Worm (Caenorhabditis elegans) whole organism, L4 larva: Measurements from ENCODE around the gene cyn-12.

ENCODE experiments used
- F37D6.2 ChIP-seq: sonication (generic microtip); optimal IDR thresholded peaks from 2 replicates; lab custom pipeline; 2016; ENCODE audit warnings: mild to moderate bottlenecking, missing genetic modification characterization, missing compliant biosample characterization
- F44E2.7 ChIP-seq: fragments of 200-800 bp; sonication (Bioruptor generic); IDR thresholded peaks from 2 replicates; pipeline ENCODE4 v2.1.2; 2022; ENCODE audit warnings: missing genetic modification characterization, missing compliant biosample characterization
- F49E8.2 ChIP-seq: sonication (generic microtip); optimal IDR thresholded peaks from 2 replicates; lab custom pipeline; 2016; ENCODE audit warnings: missing compliant biosample characterization, mild to moderate bottlenecking, missing genetic modification characterization, borderline replicate concordance
- R02D3.7 ChIP-seq: fragments of 150-350 bp; sonication (generic microtip); optimal IDR thresholded peaks from 3 replicates; lab custom pipeline; 2014; ENCODE audit warnings: missing biosample characterization, missing genetic modification characterization
- T20F7.1 ChIP-seq: fragments of 200-800 bp; sonication (Bioruptor generic); optimal IDR thresholded peaks from 2 replicates; lab custom pipeline; 2018; ENCODE audit warnings: mild to moderate bottlenecking, missing genetic modification characterization, missing compliant biosample characterization
- Y105C5A.15 ChIP-seq: fragments of 200-800 bp; sonication (Bioruptor generic); IDR thresholded peaks from 2 replicates; pipeline ENCODE4 v1.3.6; 2022; ENCODE audit warnings: missing genetic modification characterization, missing compliant biosample characterization
- ZK337.2 ChIP-seq: fragments of 200-800 bp; sonication (Bioruptor generic); IDR thresholded peaks from 2 replicates; pipeline ENCODE4 v1.3.6; 2022; ENCODE audit warnings: missing genetic modification reagents, missing genetic modification characterization, missing compliant biosample characterization
- aha-1 ChIP-seq: fragments of 150-350 bp; peaks from one replicate; lab custom pipeline; 2014; ENCODE audit warnings: missing biosample characterization, missing genetic modification characterization
- aly-2 ChIP-seq: sonication (generic microtip); optimal IDR thresholded peaks from 2 replicates; lab custom pipeline; 2018; ENCODE audit warnings: missing biosample characterization, missing genetic modification characterization
- attf-4 ChIP-seq: sonication (generic microtip); optimal IDR thresholded peaks from 3 replicates; lab custom pipeline; 2017; ENCODE audit warnings: missing biosample characterization, missing genetic modification characterization
- ceh-44 ChIP-seq: fragments of 200-800 bp; sonication (Bioruptor generic); IDR thresholded peaks from 2 replicates; pipeline ENCODE4 v1.3.6; 2022; ENCODE audit warnings: missing genetic modification reagents, missing genetic modification characterization, missing compliant biosample characterization
- ctbp-1 ChIP-seq: fragments of 200-800 bp; sonication (Bioruptor generic); IDR thresholded peaks from 2 replicates; pipeline ENCODE4 v1.3.6; 2022; ENCODE audit warnings: missing genetic modification reagents, missing genetic modification characterization, missing compliant biosample characterization
- daf-16 ChIP-seq, 3 experiments: sonication (generic microtip); optimal IDR thresholded peaks; 2 replicates each; lab custom pipeline; 2016 to 2017; ENCODE audit warnings: missing genetic modification characterization in 3 of 3, missing genetic modification reagents in 3 of 3, mild to moderate bottlenecking in 2 of 3, missing compliant biosample characterization in 2 of 3, missing biosample characterization in 1 of 3, moderate library complexity in 1 of 3
- dmd-8 ChIP-seq: fragments of 200-800 bp; sonication (Bioruptor generic); IDR thresholded peaks from 2 replicates; pipeline ENCODE4 v1.3.6; 2022; ENCODE audit warnings: missing genetic modification characterization, missing compliant biosample characterization
- dmd-9 ChIP-seq: fragments of 200-800 bp; sonication (Bioruptor generic); IDR thresholded peaks from 2 replicates; pipeline ENCODE4 v1.3.6; 2022; ENCODE audit warnings: missing genetic modification reagents, missing genetic modification characterization, missing compliant biosample characterization
- dpl-1 ChIP-seq: fragments of 150-350 bp; optimal IDR thresholded peaks from 2 replicates; lab custom pipeline; 2014; ENCODE audit warnings: missing biosample characterization, missing genetic modification reagents, missing genetic modification characterization
- duxl-1 ChIP-seq: sonication (generic microtip); optimal IDR thresholded peaks from 2 replicates; lab custom pipeline; 2016; ENCODE audit warnings: mild to moderate bottlenecking, missing genetic modification characterization, moderate library complexity, missing compliant biosample characterization; ENCODE audit not compliant: poor library complexity
- dve-1 ChIP-seq: sonication (generic microtip); optimal IDR thresholded peaks from 2 replicates; lab custom pipeline; 2017; ENCODE audit warnings: antibody characterized with exemption, mild to moderate bottlenecking, missing genetic modification characterization, missing compliant biosample characterization; ENCODE audit not compliant: insufficient read depth
- egl-43 ChIP-seq: fragments of 200-800 bp; sonication (Bioruptor generic); IDR thresholded peaks from 2 replicates; pipeline ENCODE4 v1.3.6; 2022; ENCODE audit warnings: missing genetic modification reagents, missing genetic modification characterization, missing compliant biosample characterization
- hlh-30 ChIP-seq: sonication (generic microtip); optimal IDR thresholded peaks from 2 replicates; lab custom pipeline; 2017; ENCODE audit warnings: antibody characterized with exemption, mild to moderate bottlenecking, missing genetic modification characterization, missing compliant biosample characterization; ENCODE audit not compliant: insufficient read depth
- jun-1 ChIP-seq: fragments of 150-350 bp; optimal IDR thresholded peaks from 2 replicates; lab custom pipeline; 2014; ENCODE audit warnings: missing biosample characterization, missing genetic modification reagents, missing genetic modification characterization
- lim-7 ChIP-seq: fragments of 200-800 bp; sonication (Bioruptor generic); IDR thresholded peaks from 2 replicates; pipeline ENCODE4 v1.3.6; 2022; ENCODE audit warnings: missing genetic modification characterization, missing compliant biosample characterization
- lin-15B ChIP-seq: fragments of 150-350 bp; sonication (generic microtip); optimal IDR thresholded peaks from 3 replicates; lab custom pipeline; 2014; ENCODE audit warnings: missing biosample characterization, missing genetic modification characterization
- lsy-2 ChIP-seq, 2 experiments: fragments of 150-350 bp in 1 of 2; sonication (generic microtip) in 1 of 2; optimal IDR thresholded peaks; 2 replicates each; lab custom pipeline; 2014 to 2017; ENCODE audit warnings: missing biosample characterization in 2 of 2, missing genetic modification characterization in 2 of 2
- madf-5 ChIP-seq, 2 experiments: fragments of 200-800 bp; sonication (Bioruptor generic); IDR thresholded peaks; 2 replicates each; pipeline ENCODE4 v1.3.6; 2022; ENCODE audit warnings: missing compliant biosample characterization in 2 of 2, missing genetic modification characterization in 2 of 2
- mdl-1 ChIP-seq, 2 experiments: fragments of 150-350 bp in 1 of 2; sonication (generic microtip) in 1 of 2; optimal IDR thresholded peaks; 2 replicates each; lab custom pipeline; 2014 to 2017; ENCODE audit warnings: missing biosample characterization in 2 of 2, missing genetic modification characterization in 2 of 2
- nhr-10 ChIP-seq: fragments of 150-350 bp; optimal IDR thresholded peaks from 2 replicates; lab custom pipeline; 2014; ENCODE audit warnings: missing biosample characterization, missing genetic modification characterization
- nhr-77 ChIP-seq: fragments of 150-350 bp; optimal IDR thresholded peaks from 2 replicates; lab custom pipeline; 2014; ENCODE audit warnings: missing biosample characterization, missing genetic modification characterization
- pha-4 ChIP-seq, 2 experiments: fragments of 150-350 bp in 1 of 2; fragments of 200-800 bp in 1 of 2; sonication (Bioruptor generic) in 1 of 2; IDR thresholded peaks in 1 of 2; optimal IDR thresholded peaks in 1 of 2; 2 replicates each; pipeline versions ENCODE4 v1.3.6 to Lab custom; 2014 to 2022; ENCODE audit warnings: missing genetic modification characterization in 2 of 2, missing genetic modification reagents in 2 of 2, missing biosample characterization in 1 of 2, missing compliant biosample characterization in 1 of 2
- pqm-1 ChIP-seq: sonication (generic microtip); optimal IDR thresholded peaks from 2 replicates; lab custom pipeline; 2017; ENCODE audit warnings: missing biosample characterization, missing genetic modification characterization
- set-16 ChIP-seq: fragments of 200-800 bp; sonication (Bioruptor generic); IDR thresholded peaks from 2 replicates; pipeline ENCODE4 v1.3.6; 2022; ENCODE audit warnings: missing genetic modification reagents, missing genetic modification characterization, missing compliant biosample characterization
- skn-1 ChIP-seq: fragments of 150-350 bp; optimal IDR thresholded peaks from 2 replicates; lab custom pipeline; 2014; ENCODE audit warnings: missing biosample characterization, missing genetic modification characterization
- tra-1 ChIP-seq: fragments of 200-800 bp; sonication (Bioruptor generic); IDR thresholded peaks from 2 replicates; pipeline ENCODE4 v1.3.6; 2022; ENCODE audit warnings: missing genetic modification reagents, missing genetic modification characterization, missing compliant biosample characterization
- unc-130 ChIP-seq: sonication (generic microtip); optimal IDR thresholded peaks from 2 replicates; lab custom pipeline; 2016; ENCODE audit warnings: missing genetic modification reagents, missing genetic modification characterization, missing compliant biosample characterization
- unc-39 ChIP-seq: sonication (generic microtip); optimal IDR thresholded peaks from 2 replicates; lab custom pipeline; 2017; ENCODE audit warnings: missing biosample characterization, missing genetic modification characterization
- unc-62 ChIP-seq, 3 experiments: fragments of 150-350 bp in 1 of 3; sonication (generic microtip); optimal IDR thresholded peaks in 2 of 3; peaks in 1 of 3; 1 replicate in 1 of 3; 2 replicates in 2 of 3; lab custom pipeline; 2014 to 2017; ENCODE audit warnings: missing biosample characterization in 3 of 3, missing genetic modification characterization in 3 of 3, missing genetic modification reagents in 3 of 3, missing genotype in 1 of 3
- zag-1 ChIP-seq: fragments of 150-350 bp; optimal IDR thresholded peaks from 2 replicates; lab custom pipeline; 2014; ENCODE audit warnings: missing biosample characterization, missing genetic modification characterization

The cyn-12 gene

ce11 chrIV:7171222-7171621, 38.2 kb upstream of the cyn-12 start, which contains the start of gene str-220:
TSS of gene str-220 (minus strand) at chrIV:7171322.
- TF ChIP-seq F44E2.7 (GFP tag; lab: Robert Waterston, UW) (no peak), mdl-1 (tag; optimal IDR thresholded peaks at IDR 0.05; lab: Kevin White, UChicago) (no peak), nhr-10 (tag; lab: Kevin White, UChicago) (no peak), ZK337.2 (no peak), zag-1 (no peak), skn-1 (tag; lab: Kevin White, UChicago) (no peak), Y105C5A.15 (GFP tag; lab: Robert Waterston, UW) (no peak), dmd-8 (no peak), tra-1 (GFP tag; lab: Robert Waterston, UW) (no peak), F37D6.2 (tag; lab: Kevin White, UChicago) (no peak), lim-7 (GFP tag; lab: Robert Waterston, UW) (no peak), unc-39 (tag; lab: Kevin White, UChicago) (no peak), jun-1 (no peak), ctbp-1 (GFP tag; lab: Robert Waterston, UW) (no peak), egl-43 (GFP tag; lab: Robert Waterston, UW) (no peak), set-16 (GFP tag; lab: Robert Waterston, UW) (no peak), nhr-77 (tag; lab: Kevin White, UChicago) (no peak), attf-4 (no peak), aly-2 (no peak), madf-5 (GFP tag; IDR thresholded peaks at IDR 0.05; lab: Robert Waterston, UW) (no peak)

- TF ChIP-seq ceh-44 (GFP tag; lab: Robert Waterston, UW): no peak
- no peak for TF ChIP-seq zag-1
- peak; percentile 45 for TF ChIP-seq dve-1
- peak; percentile 21 for TF ChIP-seq T20F7.1
- TF ChIP-seq mdl-1 (tag; optimal IDR thresholded peaks at IDR 0.05; lab: Kevin White, UChicago): peak in 1 of 2 experiments; percentile 54
- no peak for TF ChIP-seq pha-4 (GFP tag; IDR thresholded peaks at IDR 0.05; lab: Robert Waterston, UW)
- TF ChIP-seq pha-4 (tag; optimal IDR thresholded peaks at IDR 0.05; lab: Kevin White, UChicago): no peak
- peak; percentile 29 for TF ChIP-seq aha-1
- TF ChIP-seq duxl-1 (tag; lab: Kevin White, UChicago): no peak
- TF ChIP-seq unc-130 (GFP tag; lab: Kevin White, UChicago): no peak
- TF ChIP-seq dpl-1 (GFP tag; lab: Kevin White, UChicago): peak; percentile 48
- TF ChIP-seq pqm-1 (tag; lab: Kevin White, UChicago): no peak
- no peak for TF ChIP-seq daf-16 (GFP tag; optimal IDR thresholded peaks at IDR 0.05; lab: Kevin White, UChicago)
- peak; percentile 33 for TF ChIP-seq daf-16 (tag; optimal IDR thresholded peaks at IDR 0.05; lab: Kevin White, UChicago)
- no peak for TF ChIP-seq lsy-2 (tag; optimal IDR thresholded peaks at IDR 0.05; lab: Kevin White, UChicago)
- peak; percentile 84 for TF ChIP-seq hlh-30 (tag; lab: Kevin White, UChicago)
- no peak for TF ChIP-seq R02D3.7 (tag; lab: Kevin White, UChicago)
- no peak for TF ChIP-seq lin-15B (tag; lab: Kevin White, UChicago)
- TF ChIP-seq unc-62 (GFP tag; optimal IDR thresholded peaks at IDR 0.05 in 1 of 2; lab: Kevin White, UChicago): peak in 1 of 2 experiments; percentile 23
- TF ChIP-seq unc-62 (tag; optimal IDR thresholded peaks at IDR 0.05; lab: Kevin White, UChicago): no peak
- no peak for TF ChIP-seq F49E8.2 (tag; lab: Kevin White, UChicago)
- TF ChIP-seq dmd-9 (GFP tag; lab: Robert Waterston, UW): no peak
Measured at ce11 chrIV:7167983-7168760, 35.2 kb upstream of the cyn-12 start, which contains the start of gene skr-16. TSS of gene skr-16 (plus strand) at chrIV:7168710.
